Fruit fly (Drosophila melanogaster): ENCODE data around the gene CG3842.

The CG3842 gene

DNA sequence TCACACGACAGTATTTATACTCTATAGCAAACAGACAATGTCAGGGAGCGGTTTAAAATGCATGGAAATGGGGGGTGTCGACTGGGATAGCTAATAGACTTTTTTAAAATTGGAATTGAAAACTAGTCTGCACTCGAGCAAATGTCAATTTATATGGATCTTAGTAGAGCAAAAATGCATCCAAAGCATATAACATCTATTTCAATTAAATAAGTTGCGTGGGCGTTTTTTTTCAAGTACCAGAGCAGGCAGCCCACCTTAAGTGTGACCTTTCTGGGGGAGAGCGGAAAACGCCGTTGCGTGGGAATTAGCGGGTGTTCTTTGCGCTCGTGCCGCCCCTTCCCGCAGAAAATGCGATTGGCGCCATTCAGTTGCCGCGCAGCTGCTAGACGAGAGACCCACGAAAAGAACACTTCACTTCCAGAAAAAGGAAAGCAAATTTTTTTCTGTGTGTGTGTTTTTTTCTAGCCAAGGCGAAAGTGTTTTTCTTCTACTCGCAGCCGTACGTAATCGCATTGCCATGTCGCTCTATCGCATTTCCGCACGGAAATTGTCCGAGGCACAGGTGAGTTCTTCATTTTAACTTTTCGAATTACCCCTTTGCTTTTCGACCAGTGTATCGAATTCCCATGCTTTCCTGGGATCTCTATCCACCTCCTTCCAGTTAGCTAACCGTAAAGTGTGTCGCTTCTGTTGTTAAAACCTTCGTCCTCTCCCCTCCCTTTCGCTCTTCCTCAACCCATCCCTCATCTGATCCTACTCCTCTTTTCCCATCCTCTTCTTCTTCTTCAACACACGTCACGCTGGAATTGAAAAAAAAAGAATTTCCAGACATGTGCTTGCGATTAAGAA, 14.6 kb downstream of the CG3842 start (continued):
- TF ChIP-seq gt (GFP tag; IDR thresholded peaks at IDR 0.05), result no peak
- 0 out of 3 replicates have a peak, but pooled peaks have one; percentile 18 for TF ChIP-seq CG17361 (GFP tag; IDR thresholded peaks at IDR 0.05)
- peak; percentile 13 for TF ChIP-seq repo (GFP tag; optimal IDR thresholded peaks at IDR 0.05)
- peak in 1 of 2 experiments; percentile 12 for TF ChIP-seq bsh (GFP tag; optimal IDR thresholded peaks at IDR 0.05)
- TF ChIP-seq CG13894 (tag; optimal IDR thresholded peaks at IDR 0.05), result no peak
- 0 out of 3 replicates have a peak, but pooled peaks have one; percentile 20 for TF ChIP-seq dysf (GFP tag; IDR thresholded peaks at IDR 0.05)
- 0 out of 2 replicates have a peak, but pooled peaks have one; percentile 30 for TF ChIP-seq nerfin-2 (GFP tag; IDR thresholded peaks at IDR 0.05; ENCODE audit: partially characterized antibody)
- TF ChIP-seq Mes4 (GFP tag; optimal IDR thresholded peaks at IDR 0.05), result no peak
- TF ChIP-seq Doc2 (GFP tag; IDR thresholded peaks at IDR 0.05), result no peak
- TF ChIP-seq lbe (GFP tag; optimal IDR thresholded peaks at IDR 0.05), result no peak
- peak; percentile 51 for TF ChIP-seq HHEX (GFP tag; optimal IDR thresholded peaks at IDR 0.05)
- no peak for TF ChIP-seq Chrac-16 (GFP tag; optimal IDR thresholded peaks at IDR 0.05)
- no peak for TF ChIP-seq CG9215 (GFP tag; IDR thresholded peaks at IDR 0.05)
- 0 out of 2 replicates have a peak, but pooled peaks have one; percentile 17 for TF ChIP-seq Awh (GFP tag; IDR thresholded peaks at IDR 0.05)
- no peak for TF ChIP-seq Max (GFP tag; optimal IDR thresholded peaks at IDR 0.05)
- no peak for TF ChIP-seq GATAe (GFP tag; conservative IDR thresholded peaks at IDR 0.05)
- TF ChIP-seq Med (GFP tag), result peak; percentile 88
- TF ChIP-seq Neu2 (GFP tag; optimal IDR thresholded peaks at IDR 0.05; ENCODE audit: borderline replicate concordance), result no peak
- no peak for TF ChIP-seq CG8765 (GFP tag; IDR thresholded peaks at IDR 0.05)
- TF ChIP-seq prd (optimal IDR thresholded peaks at IDR 0.05), result no peak
- no peak for TF ChIP-seq prd (GFP tag; IDR thresholded peaks at IDR 0.05)
- TF ChIP-seq CG42726 (GFP tag; IDR thresholded peaks at IDR 0.05; ENCODE audit: partially characterized antibody), result peak; percentile 25; the same call in 1 of the 2 replicates
- TF ChIP-seq phol (tag; optimal IDR thresholded peaks at IDR 0.05), result peak; percentile 47
- TF ChIP-seq CG10321 (GFP tag; IDR thresholded peaks at IDR 0.05), result no peak
- TF ChIP-seq HLHmδ (GFP tag; optimal IDR thresholded peaks at IDR 0.05), result peak; percentile 88
- no peak for TF ChIP-seq wor (GFP tag; IDR thresholded peaks at IDR 0.05)
- TF ChIP-seq CG6689 (GFP tag; IDR thresholded peaks at IDR 0.05), result 0 out of 2 replicates have a peak, but pooled peaks have one; percentile 18
- TF ChIP-seq Nf-YB (GFP tag; optimal IDR thresholded peaks at IDR 0.05), result no peak
- TF ChIP-seq esg (GFP tag; conservative IDR thresholded peaks at IDR 0.05), result no peak
- TF ChIP-seq ap (GFP tag; IDR thresholded peaks at IDR 0.05), result no peak
- no peak for TF ChIP-seq Xbp1 (GFP tag; optimal IDR thresholded peaks at IDR 0.05)
- no peak for TF ChIP-seq CG1647 (GFP tag; optimal IDR thresholded peaks at IDR 0.05)
- no peak for TF ChIP-seq tgo (GFP tag; IDR thresholded peaks at IDR 0.05)
- no peak for TF ChIP-seq CG16863 (GFP tag; optimal IDR thresholded peaks at IDR 0.05)
- TF ChIP-seq ssp (GFP tag; IDR thresholded peaks at IDR 0.05), result no peak
- TF ChIP-seq CG14667 (GFP tag; IDR thresholded peaks at IDR 0.05), result no peak
- no peak for TF ChIP-seq CG4424 (GFP tag; optimal IDR thresholded peaks at IDR 0.05)
- no peak for TF ChIP-seq CG31224 (GFP tag; IDR thresholded peaks at IDR 0.05)
- peak; percentile 23 for TF ChIP-seq cwo (GFP tag; optimal IDR thresholded peaks at IDR 0.05)
- TF ChIP-seq MTF-1 (GFP tag; optimal IDR thresholded peaks at IDR 0.05; ENCODE audit: borderline replicate concordance), result peak; percentile 38
- peak; percentile 61 for TF ChIP-seq Adf1 (GFP tag; IDR thresholded peaks at IDR 0.05)
- TF ChIP-seq CG1603 (tag; optimal IDR thresholded peaks at IDR 0.05), result peak; percentile 10
- TF ChIP-seq CG17385 (GFP tag; optimal IDR thresholded peaks at IDR 0.05), result peak; percentile 85
- TF ChIP-seq dpn (GFP tag; optimal IDR thresholded peaks at IDR 0.05), result no peak
- TF ChIP-seq Nf-YC (tag; optimal IDR thresholded peaks at IDR 0.05), result peak; percentile 10
- TF ChIP-seq CG1792 (GFP tag; optimal IDR thresholded peaks at IDR 0.05), result no peak
- no peak for TF ChIP-seq Dek (tag; optimal IDR thresholded peaks at IDR 0.05)
- peak; percentile 40; the same call in 1 of the 2 replicates for TF ChIP-seq slbo (GFP tag; IDR thresholded peaks at IDR 0.05)
- TF ChIP-seq CG6854 (GFP tag; optimal IDR thresholded peaks at IDR 0.05), result no peak

All from whole organism, embryonic.